Worm (Caenorhabditis elegans): Measurements from ENCODE around the gene nhr-186.

nhr-186 gene

ce11 chrV:3855916-3856315, 1.2 kb upstream of the nhr-186 start (continued):
- TF ChIP-seq zip-4 (GFP tag; optimal IDR thresholded peaks at IDR 0.05) (no peak), lsy-2 (tag; optimal IDR thresholded peaks at IDR 0.05) (peak in 1 of 2 experiments; percentile 37), lin-13 (GFP tag; optimal IDR thresholded peaks at IDR 0.05) (no peak), lin-39 (tag; optimal IDR thresholded peaks at IDR 0.05) (no peak), nhr-77 (tag; optimal IDR thresholded peaks at IDR 0.05) (no peak), nhr-28 (tag; optimal IDR thresholded peaks at IDR 0.05) (no peak), ztf-4 (tag; optimal IDR thresholded peaks at IDR 0.05) (no peak)

- peak; percentile 76 for TF ChIP-seq elt-2 (tag; optimal IDR thresholded peaks at IDR 0.05)
- TF ChIP-seq mep-1 (tag; optimal IDR thresholded peaks at IDR 0.05), result no peak
Observed at ce11 chrV:3851760-3852159, 3.0 kb downstream of the nhr-186 start.

ce11 chrV:3847268-3847667, 7.5 kb downstream of the nhr-186 start, which contains the start of gene nhr-185:
Gene nhr-185 (minus strand): TSS chrV:3847368.
- no peak for TF ChIP-seq mep-1 (tag; optimal IDR thresholded peaks at IDR 0.05)
- no peak for TF ChIP-seq pag-3 (tag; optimal IDR thresholded peaks at IDR 0.05; ENCODE audit: borderline replicate concordance, insufficient read depth)
- TF ChIP-seq ets-5 (GFP tag; IDR thresholded peaks at IDR 0.05), result no peak
- no peak for TF ChIP-seq ama-1 (optimal IDR thresholded peaks at IDR 0.05)
- no peak for TF ChIP-seq unc-86 (tag; optimal IDR thresholded peaks at IDR 0.05)
- no peak for TF ChIP-seq lin-14 (GFP tag; optimal IDR thresholded peaks at IDR 0.05)
- TF ChIP-seq sup-37 (GFP tag; optimal IDR thresholded peaks at IDR 0.05), result no peak
- no peak for TF ChIP-seq elt-2 (tag; optimal IDR thresholded peaks at IDR 0.05)
- no peak for TF ChIP-seq fkh-8 (tag; optimal IDR thresholded peaks at IDR 0.05)

- TF ChIP-seq nhr-84 (tag; optimal IDR thresholded peaks at IDR 0.05) (no peak), lin-39 (tag; optimal IDR thresholded peaks at IDR 0.05) (no peak), elt-2 (tag; optimal IDR thresholded peaks at IDR 0.05) (peak; percentile 10), elt-3 (tag; optimal IDR thresholded peaks at IDR 0.05) (peak in 1 of 6 experiments; percentile 0), efl-1 (optimal IDR thresholded peaks at IDR 0.05) (no peak), efl-1 (GFP tag; optimal IDR thresholded peaks at IDR 0.05 in 1 of 2) (peak in 1 of 2 experiments; percentile 37)
Observed at ce11 chrV:3843926-3844325, 10.8 kb downstream of the nhr-186 start, which contains the start of gene ugt-32. Gene ugt-32 (minus strand): TSS chrV:3844007.

- TF ChIP-seq mab-9 (GFP tag; IDR thresholded peaks at IDR 0.05) (no peak), nhr-85 (tag) (peak; percentile 47), hpl-2 (GFP tag; optimal IDR thresholded peaks at IDR 0.05) (no peak), elt-3 (tag; optimal IDR thresholded peaks at IDR 0.05) (peak in 1 of 6 experiments; percentile 0), fkh-8 (tag; optimal IDR thresholded peaks at IDR 0.05) (no peak), mdl-1 (tag; optimal IDR thresholded peaks at IDR 0.05) (no peak), alr-1 (tag; optimal IDR thresholded peaks at IDR 0.05; ENCODE audit: borderline replicate concordance) (no peak), mep-1 (tag; optimal IDR thresholded peaks at IDR 0.05) (no peak), nhr-19 (GFP tag; conservative IDR thresholded peaks at IDR 0.05) (no peak), ces-1 (GFP tag; optimal IDR thresholded peaks at IDR 0.05) (no peak)
Observed at ce11 chrV:3841462-3841861, 13.3 kb downstream of the nhr-186 start.

ce11 chrV:3832661-3833060, 22.1 kb downstream of the nhr-186 start:
- TF ChIP-seq egl-27 (tag; optimal IDR thresholded peaks at IDR 0.05) (no peak), fos-1 (tag; optimal IDR thresholded peaks at IDR 0.05) (no peak), dsc-1 (tag; optimal IDR thresholded peaks at IDR 0.05) (no peak), nhr-12 (tag; optimal IDR thresholded peaks at IDR 0.05) (no peak), zag-1 (tag; optimal IDR thresholded peaks at IDR 0.05) (no peak), unc-86 (tag; optimal IDR thresholded peaks at IDR 0.05) (no peak), nhr-84 (tag; optimal IDR thresholded peaks at IDR 0.05) (no peak), pqm-1 (tag; optimal IDR thresholded peaks at IDR 0.05) (no peak), nhr-19 (GFP tag; conservative IDR thresholded peaks at IDR 0.05) (no peak), F16B12.6 (tag; optimal IDR thresholded peaks at IDR 0.05) (no peak), lin-35 (GFP tag; optimal IDR thresholded peaks at IDR 0.05) (no peak), sptf-1 (tag; optimal IDR thresholded peaks at IDR 0.05) (no peak), unc-130 (tag; optimal IDR thresholded peaks at IDR 0.05) (no peak), nhr-20 (tag; optimal IDR thresholded peaks at IDR 0.05) (no peak), hlh-4 (tag; optimal IDR thresholded peaks at IDR 0.05) (no peak), sox-4 (tag; optimal IDR thresholded peaks at IDR 0.05) (no peak), unc-30 (tag; optimal IDR thresholded peaks at IDR 0.05) (no peak), C16A3.4 (tag; optimal IDR thresholded peaks at IDR 0.05) (no peak), snpc-4 (tag; optimal IDR thresholded peaks at IDR 0.05) (no peak)

Measured in whole organism, L1 larva.